Fruit fly (Drosophila melanogaster) whole organism, prepupa: ENCODE measurements around the gene Mgat2.
A peak's percentile ranks its signal among the peaks of the same experiment; 100 is the strongest.

Experiments
- CG10631 ChIP-seq: fragments of 200-800 bp; sonication (Bioruptor generic); optimal IDR thresholded peaks from 2 replicates; lab custom pipeline; 2016; ENCODE audit warnings: missing biosample characterization, missing genetic modification characterization
- CG11902 ChIP-seq: fragments of 200-800 bp; sonication (Bioruptor generic); optimal IDR thresholded peaks from 3 replicates; lab custom pipeline; 2016; ENCODE audit warnings: missing biosample characterization, missing genetic modification characterization
- CG1621 ChIP-seq: fragments of 200-800 bp; sonication (Bioruptor generic); optimal IDR thresholded peaks from 3 replicates; lab custom pipeline; 2018; ENCODE audit warnings: missing biosample characterization, mild to moderate bottlenecking, missing genetic modification characterization
- CG16779 ChIP-seq: fragments of 200-800 bp; sonication (Bioruptor generic); optimal IDR thresholded peaks from 3 replicates; lab custom pipeline; 2017; ENCODE audit warnings: missing biosample characterization, mild to moderate bottlenecking, missing genetic modification characterization
- CG31627 ChIP-seq: fragments of 200-800 bp; sonication (Bioruptor generic); optimal IDR thresholded peaks from 3 replicates; lab custom pipeline; 2016; ENCODE audit warnings: missing biosample characterization, missing genetic modification characterization
- CG32006 ChIP-seq: fragments of 200-800 bp; sonication (Bioruptor generic); optimal IDR thresholded peaks from 3 replicates; lab custom pipeline; 2017; ENCODE audit warnings: missing biosample characterization, mild to moderate bottlenecking, missing genetic modification characterization
- CG34406 ChIP-seq: fragments of 200-800 bp; sonication (Bioruptor generic); optimal IDR thresholded peaks from 3 replicates; lab custom pipeline; 2016; ENCODE audit warnings: missing biosample characterization, missing genetic modification characterization
- CG6276 ChIP-seq: fragments of 200-800 bp; sonication (Bioruptor generic); optimal IDR thresholded peaks from 2 replicates; lab custom pipeline; 2017; ENCODE audit warnings: missing biosample characterization, mild to moderate bottlenecking, missing genetic modification characterization
- CG6808 ChIP-seq: fragments of 200-800 bp; sonication (Bioruptor generic); optimal IDR thresholded peaks from 3 replicates; lab custom pipeline; 2017; ENCODE audit warnings: missing biosample characterization, missing genetic modification characterization, mild to moderate bottlenecking, moderate library complexity, missing genetic modification reagents
- CG6854 ChIP-seq: fragments of 200-800 bp; sonication (Bioruptor generic); optimal IDR thresholded peaks from 2 replicates; lab custom pipeline; 2017; ENCODE audit warnings: missing biosample characterization, mild to moderate bottlenecking, missing genetic modification characterization
- CG7368 ChIP-seq: fragments of 200-800 bp; sonication (Bioruptor generic); optimal IDR thresholded peaks from 3 replicates; lab custom pipeline; 2016; ENCODE audit warnings: missing biosample characterization, missing genetic modification characterization
- CG8119 ChIP-seq: fragments of 200-800 bp; sonication (Bioruptor generic); IDR thresholded peaks from 3 replicates; pipeline ENCODE4 v1.3.6; 2022; ENCODE audit warnings: missing biosample characterization, missing genetic modification characterization
- CG8319 ChIP-seq: fragments of 200-800 bp; sonication (Bioruptor generic); optimal IDR thresholded peaks from 3 replicates; lab custom pipeline; 2016; ENCODE audit warnings: missing biosample characterization, missing genetic modification characterization
- Eip75B ChIP-seq: fragments of 200-800 bp; sonication (Bioruptor generic); optimal IDR thresholded peaks from 3 replicates; lab custom pipeline; 2016; ENCODE audit warnings: missing biosample characterization, missing genetic modification characterization
- Eip78C ChIP-seq: fragments of 200-800 bp; sonication (Bioruptor generic); peaks from one replicate; lab custom pipeline; 2016; ENCODE audit warnings: missing biosample characterization, missing genetic modification characterization
- Eip93F ChIP-seq: fragments of 200-800 bp; sonication (Bioruptor generic); optimal IDR thresholded peaks from 2 replicates; lab custom pipeline; 2016; ENCODE audit warnings: missing biosample characterization, mild to moderate bottlenecking, missing genetic modification characterization
- Ets21C ChIP-seq: fragments of 200-800 bp; sonication (Bioruptor generic); optimal IDR thresholded peaks from 3 replicates; lab custom pipeline; 2016; ENCODE audit warnings: missing biosample characterization, missing genetic modification characterization
- Ets96B ChIP-seq: fragments of 200-800 bp; optimal IDR thresholded peaks from 2 replicates; lab custom pipeline; 2019; ENCODE audit warnings: missing biosample characterization, mild to moderate bottlenecking, missing genetic modification characterization, moderate library complexity
- Gug ChIP-seq: fragments of 200-800 bp; sonication (Bioruptor generic); IDR thresholded peaks from 2 replicates; pipeline ENCODE4 v1.3.6; 2022; ENCODE audit warnings: missing biosample characterization, missing genetic modification characterization
- Hr4 ChIP-seq: fragments of 200-800 bp; sonication (Bioruptor generic); optimal IDR thresholded peaks from 3 replicates; lab custom pipeline; 2016; ENCODE audit warnings: missing biosample characterization, missing genetic modification characterization
- Lpt ChIP-seq: fragments of 200-800 bp; sonication (Bioruptor generic); optimal IDR thresholded peaks from 3 replicates; lab custom pipeline; 2016; ENCODE audit warnings: missing biosample characterization, missing genetic modification characterization
- Met ChIP-seq: fragments of 200-800 bp; sonication (Bioruptor generic); optimal IDR thresholded peaks from 3 replicates; lab custom pipeline; 2016; ENCODE audit warnings: missing biosample characterization, missing genetic modification characterization
- OdsH ChIP-seq: fragments of 200-800 bp; sonication (Bioruptor generic); optimal IDR thresholded peaks from 3 replicates; lab custom pipeline; 2016; ENCODE audit warnings: missing biosample characterization, missing genetic modification characterization
- Smox ChIP-seq: fragments of 200-800 bp; sonication (Bioruptor generic); optimal IDR thresholded peaks from 3 replicates; lab custom pipeline; 2016; ENCODE audit warnings: missing biosample characterization, missing genetic modification characterization
- Sox15 ChIP-seq: fragments of 200-800 bp; sonication (Bioruptor generic); optimal IDR thresholded peaks from 3 replicates; lab custom pipeline; 2016; ENCODE audit warnings: missing biosample characterization, missing genetic modification characterization
- achi ChIP-seq: fragments of 200-800 bp; sonication (Bioruptor generic); optimal IDR thresholded peaks from 3 replicates; lab custom pipeline; 2016; ENCODE audit warnings: missing biosample characterization, missing genetic modification characterization
- cyc ChIP-seq: fragments of 200-800 bp; sonication (Bioruptor generic); optimal IDR thresholded peaks from 3 replicates; lab custom pipeline; 2016; ENCODE audit warnings: missing biosample characterization, missing genetic modification characterization
- dac ChIP-seq: fragments of 200-800 bp; sonication (Bioruptor generic); optimal IDR thresholded peaks from 2 replicates; lab custom pipeline; 2017; ENCODE audit warnings: missing biosample characterization, mild to moderate bottlenecking, missing genetic modification characterization
- dsx ChIP-seq: fragments of 200-800 bp; optimal IDR thresholded peaks from 3 replicates; lab custom pipeline; 2019; ENCODE audit warnings: missing biosample characterization, mild to moderate bottlenecking, missing genetic modification characterization, moderate library complexity; ENCODE audit not compliant: poor library complexity, severe bottlenecking
- eg ChIP-seq: fragments of 200-800 bp; sonication (Bioruptor generic); IDR thresholded peaks from 3 replicates; pipeline ENCODE4 v1.3.6; 2022; ENCODE audit warnings: missing biosample characterization, missing genetic modification characterization
- esn ChIP-seq: fragments of 200-800 bp; sonication (Bioruptor generic); optimal IDR thresholded peaks from 2 replicates; lab custom pipeline; 2016; ENCODE audit warnings: missing biosample characterization, mild to moderate bottlenecking, missing genetic modification characterization, moderate library complexity
- fkh ChIP-seq: fragments of 200-800 bp; sonication (Bioruptor generic); optimal IDR thresholded peaks from 3 replicates; lab custom pipeline; 2017; ENCODE audit warnings: missing biosample characterization, mild to moderate bottlenecking, missing genetic modification characterization, moderate library complexity
- lz ChIP-seq: fragments of 200-800 bp; sonication (Bioruptor generic); optimal IDR thresholded peaks from 3 replicates; lab custom pipeline; 2016; ENCODE audit warnings: missing biosample characterization, missing genetic modification characterization
- net ChIP-seq: fragments of 200-800 bp; sonication (Bioruptor generic); optimal IDR thresholded peaks from 3 replicates; lab custom pipeline; 2016; ENCODE audit warnings: missing biosample characterization, missing genetic modification characterization
- pdm3 ChIP-seq: fragments of 200-800 bp; sonication (Bioruptor generic); optimal IDR thresholded peaks from 3 replicates; lab custom pipeline; 2016; ENCODE audit warnings: missing biosample characterization, missing genetic modification characterization
- salr ChIP-seq, 2 experiments: fragments of 200-800 bp; sonication (Bioruptor generic); optimal IDR thresholded peaks; 3 replicates each; lab custom pipeline; 2016 to 2018; ENCODE audit warnings: missing biosample characterization in 2 of 2, missing genetic modification characterization in 2 of 2, mild to moderate bottlenecking in 1 of 2
- spab ChIP-seq: fragments of 200-800 bp; sonication (Bioruptor generic); optimal IDR thresholded peaks from 2 replicates; lab custom pipeline; 2017; ENCODE audit warnings: missing biosample characterization, mild to moderate bottlenecking, missing genetic modification characterization, missing genetic modification reagents
- ss ChIP-seq, 2 experiments: fragments of 200-800 bp; sonication (Bioruptor generic); optimal IDR thresholded peaks; 2 replicates in 1 of 2; 3 replicates in 1 of 2; lab custom pipeline; 2017 to 2018; ENCODE audit warnings: mild to moderate bottlenecking in 2 of 2, missing biosample characterization in 2 of 2, missing genetic modification characterization in 2 of 2, moderate library complexity in 1 of 2
- svp ChIP-seq: fragments of 200-800 bp; sonication (Bioruptor generic); peaks from one replicate; lab custom pipeline; 2016; ENCODE audit warnings: missing biosample characterization, missing genetic modification characterization
- topi ChIP-seq: fragments of 200-800 bp; sonication (Bioruptor generic); optimal IDR thresholded peaks from 3 replicates; lab custom pipeline; 2016; ENCODE audit warnings: missing biosample characterization, missing genetic modification characterization
- vri ChIP-seq: fragments of 200-800 bp; sonication (Bioruptor generic); optimal IDR thresholded peaks from 3 replicates; lab custom pipeline; 2016; ENCODE audit warnings: missing biosample characterization, mild to moderate bottlenecking, missing genetic modification characterization

Mgat2 gene

DNA sequence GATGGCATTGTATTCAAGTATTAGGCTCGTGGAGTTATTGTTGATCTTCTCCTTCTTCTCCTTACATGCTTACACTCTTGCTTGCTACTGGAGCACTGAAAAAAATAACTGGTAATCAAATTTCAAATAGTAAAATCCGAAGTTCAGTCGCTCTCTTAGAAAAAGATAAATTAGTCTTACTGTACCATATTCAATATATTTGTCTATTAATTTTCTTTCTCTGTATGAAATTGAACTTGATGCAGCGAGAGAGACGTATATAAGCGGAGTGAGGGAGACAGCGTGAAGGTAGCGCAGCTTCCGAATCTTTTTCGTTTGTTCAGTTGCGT is 39.1 kb upstream of the Mgat2 start (continued):
- TF ChIP-seq CG8319 (GFP tag; lab: Kevin White, UChicago) (peak; percentile 97), CG6276 (GFP tag; lab: Kevin White, UChicago) (peak; percentile 85), Hr4 (GFP tag; lab: Kevin White, UChicago) (peak; percentile 83), eg (peak; percentile 95), achi (peak; percentile 94), dsx (GFP tag; lab: Kevin White, UChicago) (peak; percentile 94), CG1621 (tag; lab: Kevin White, UChicago) (peak; percentile 88), Ets21C (GFP tag; lab: Kevin White, UChicago) (peak; percentile 90), salr (GFP tag; optimal IDR thresholded peaks at IDR 0.05; lab: Kevin White, UChicago) (peak; percentile 77 to 78), ss (GFP tag; optimal IDR thresholded peaks at IDR 0.05; lab: Kevin White, UChicago) (peak; percentile 87 to 92), CG8119 (GFP tag; lab: Robert Waterston, UW) (peak; percentile 93), lz (GFP tag; lab: Kevin White, UChicago) (peak; percentile 94), CG10631 (GFP tag; lab: Kevin White, UChicago) (peak; percentile 92)

DNA sequence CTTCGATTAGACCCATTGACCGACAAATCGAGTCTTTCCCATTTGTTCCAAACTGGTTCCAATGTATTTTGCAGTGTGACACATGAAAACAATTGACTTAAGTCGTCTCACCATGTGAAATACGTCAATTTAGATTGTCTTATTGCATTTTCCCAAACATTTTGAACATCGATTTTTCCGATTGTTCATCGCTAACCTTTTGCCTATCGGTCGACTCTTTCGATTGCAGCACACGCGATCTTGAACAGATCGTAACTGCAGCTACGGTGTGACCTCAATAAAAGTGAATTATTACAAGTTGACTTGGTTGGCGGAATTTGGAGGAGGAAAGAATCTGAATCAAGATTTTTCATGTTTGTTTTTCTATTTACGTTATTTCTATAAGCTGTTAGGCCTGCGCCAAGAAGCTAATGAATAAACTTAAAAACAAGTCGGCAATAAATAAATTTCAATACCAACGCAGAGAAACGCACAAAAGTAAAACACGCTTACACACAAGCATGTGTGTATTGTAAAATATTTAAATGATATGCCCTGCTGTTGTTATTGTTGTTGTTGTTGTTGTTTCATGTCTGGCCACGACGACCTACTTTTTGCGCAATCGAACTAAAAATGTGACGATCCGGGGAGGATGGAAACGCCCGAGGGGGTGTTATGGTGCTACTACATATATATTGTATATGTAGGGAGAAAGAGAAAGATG is 38.6 kb upstream of the Mgat2 start:
- TF ChIP-seq fkh (peak; percentile 56), Gug (no peak), net (GFP tag; lab: Kevin White, UChicago) (no peak), cyc (no peak)
- TF ChIP-seq, all 60 proteins: peak for 1

DNA sequence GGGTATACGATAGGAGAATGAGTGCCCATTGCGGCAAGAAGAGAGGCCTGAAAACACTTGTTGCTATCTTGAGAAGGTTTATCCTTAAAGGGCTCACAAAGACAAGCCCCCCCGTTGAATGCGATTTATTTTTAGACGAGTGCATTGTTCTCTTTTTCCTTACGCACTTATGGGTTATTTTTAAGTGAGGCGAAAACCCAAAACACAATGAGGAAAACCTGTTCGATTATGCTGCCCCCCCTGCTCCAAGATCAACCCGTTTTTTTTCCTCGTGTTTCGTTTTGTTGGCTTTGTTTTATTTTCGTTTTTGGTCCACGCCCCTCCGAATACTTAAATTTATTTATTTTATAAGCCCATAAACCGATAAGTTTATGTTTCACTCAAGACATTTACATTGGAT is 37.9 kb upstream of the Mgat2 start:
- peak; percentile 49 for TF ChIP-seq dsx (GFP tag; lab: Kevin White, UChicago)
- TF ChIP-seq spab (GFP tag; lab: Kevin White, UChicago), result no peak
- TF ChIP-seq esn, result no peak
- TF ChIP-seq Eip78C (GFP tag; lab: Kevin White, UChicago), result peak; percentile 57
- TF ChIP-seq ss (GFP tag; optimal IDR thresholded peaks at IDR 0.05; lab: Kevin White, UChicago), result peak in 1 of 2 experiments; percentile 7

DNA sequence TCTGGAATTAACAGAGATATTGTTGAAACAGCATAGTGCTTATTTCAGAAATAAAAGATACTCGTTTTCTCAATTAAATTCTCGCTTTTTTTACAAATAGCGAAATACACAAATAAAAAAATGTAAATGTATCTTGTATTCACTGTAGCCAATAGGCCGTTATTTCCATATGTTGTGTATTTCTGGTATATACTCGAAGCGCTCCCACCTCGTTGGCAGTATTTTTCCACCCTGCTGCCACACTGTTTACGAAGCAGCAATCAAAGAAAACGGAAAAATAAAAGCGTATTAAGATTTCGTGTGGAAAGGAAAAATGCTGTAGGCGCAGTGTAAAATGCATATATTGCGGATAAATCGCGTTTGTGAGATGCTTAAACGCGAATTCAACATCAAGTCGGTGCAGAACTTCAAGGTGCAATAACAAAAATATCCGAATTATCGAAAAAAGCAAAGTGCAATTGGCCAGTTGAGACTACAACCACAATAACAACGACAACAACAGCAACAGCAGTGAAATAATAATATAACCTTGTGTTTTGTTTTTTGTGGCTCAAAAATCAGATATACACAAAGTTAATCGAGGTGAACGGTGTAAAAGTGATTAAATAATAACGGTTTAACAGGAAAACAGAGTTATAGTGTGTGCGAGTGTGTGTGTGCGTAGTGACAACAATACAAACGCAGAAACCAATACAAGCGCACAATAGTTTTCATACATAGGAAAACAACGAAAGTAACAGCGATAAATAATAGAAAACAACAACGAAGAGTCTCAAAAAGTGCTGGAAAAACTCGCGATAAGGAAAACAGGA is 36.2 kb upstream of the Mgat2 start, which contains the start of gene sima:
Gene sima (plus strand): TSS at position 255 of the 812 bp plus-strand sequence.
- TF ChIP-seq CG1621 (tag; lab: Kevin White, UChicago) (no peak), achi (peak; percentile 2), CG6808 (GFP tag; lab: Kevin White, UChicago) (peak; percentile 21), CG7368 (GFP tag; lab: Kevin White, UChicago) (peak; percentile 11), eg (peak; percentile 36; the same call in 1 of the 3 replicates), Sox15 (no peak), cyc (peak; percentile 19), CG11902 (GFP tag; lab: Kevin White, UChicago) (no peak), Met (peak; percentile 13), vri (GFP tag; lab: Kevin White, UChicago) (peak; percentile 48), Eip75B (GFP tag; lab: Kevin White, UChicago) (no peak), Lpt (GFP tag; lab: Kevin White, UChicago) (no peak), Smox (GFP tag; lab: Kevin White, UChicago) (peak; percentile 7), OdsH (peak; percentile 43), net (GFP tag; lab: Kevin White, UChicago) (peak; percentile 12), CG31627 (peak; percentile 24), Eip93F (GFP tag; lab: Kevin White, UChicago) (no peak), CG8119 (GFP tag; lab: Robert Waterston, UW) (no peak), CG6854 (peak; percentile 58), svp (GFP tag; lab: Kevin White, UChicago) (peak; percentile 28), Gug (0 out of 2 replicates have a peak, but pooled peaks have one; percentile 23), CG34406 (GFP tag; lab: Kevin White, UChicago) (peak; percentile 3), spab (GFP tag; lab: Kevin White, UChicago) (no peak), CG8319 (GFP tag; lab: Kevin White, UChicago) (no peak), Ets21C (GFP tag; lab: Kevin White, UChicago) (peak; percentile 5), Ets96B (tag; lab: Kevin White, UChicago) (no peak), Hr4 (GFP tag; lab: Kevin White, UChicago) (peak; percentile 5), pdm3 (GFP tag; lab: Kevin White, UChicago) (peak; percentile 42), Eip78C (GFP tag; lab: Kevin White, UChicago) (peak; percentile 77), topi (GFP tag; lab: Kevin White, UChicago) (peak; percentile 35), CG32006 (GFP tag; lab: Kevin White, UChicago) (peak; percentile 9), fkh (peak; percentile 10), CG16779 (tag; lab: Kevin White, UChicago) (no peak), dac (no peak)
